Fruit fly (Drosophila melanogaster) whole organism, prepupa: ENCODE data around the gene CG13365.
A peak's percentile ranks its signal among the peaks of the same experiment; 100 is the strongest.

Experiments
- Blimp-1 ChIP-seq: fragments of 200-800 bp; sonication (Bioruptor generic); optimal IDR thresholded peaks from 3 replicates; lab custom pipeline; 2017; ENCODE audit warnings: missing biosample characterization, missing genetic modification characterization, mild to moderate bottlenecking, moderate library complexity, missing genetic modification reagents
- CG10669 ChIP-seq: fragments of 200-800 bp; sonication (Bioruptor generic); optimal IDR thresholded peaks from 3 replicates; lab custom pipeline; 2018; ENCODE audit warnings: missing biosample characterization, mild to moderate bottlenecking, missing genetic modification characterization, moderate library complexity
- CG11294 ChIP-seq: fragments of 200-800 bp; sonication (Bioruptor generic); IDR thresholded peaks from 2 replicates; pipeline ENCODE4 v1.3.6; 2022; ENCODE audit warnings: missing biosample characterization, missing genetic modification characterization
- CG11762 ChIP-seq: fragments of 200-800 bp; sonication (Bioruptor generic); optimal IDR thresholded peaks from 3 replicates; lab custom pipeline; 2016; ENCODE audit warnings: missing biosample characterization, missing genetic modification characterization; ENCODE audit not compliant: insufficient read depth
- CG15336 ChIP-seq: fragments of 200-800 bp; sonication (Bioruptor generic); IDR thresholded peaks from 2 replicates; pipeline ENCODE4 v1.3.6; 2022; ENCODE audit warnings: missing biosample characterization, missing genetic modification characterization
- CG16779 ChIP-seq: fragments of 200-800 bp; sonication (Bioruptor generic); optimal IDR thresholded peaks from 3 replicates; lab custom pipeline; 2017; ENCODE audit warnings: missing biosample characterization, mild to moderate bottlenecking, missing genetic modification characterization
- CG3032 ChIP-seq: fragments of 200-800 bp; optimal IDR thresholded peaks from 2 replicates; lab custom pipeline; 2019; ENCODE audit warnings: missing biosample characterization, mild to moderate bottlenecking, missing genetic modification characterization, moderate library complexity
- CG31627 ChIP-seq: fragments of 200-800 bp; sonication (Bioruptor generic); optimal IDR thresholded peaks from 3 replicates; lab custom pipeline; 2016; ENCODE audit warnings: missing biosample characterization, missing genetic modification characterization
- CG3919 ChIP-seq: fragments of 200-800 bp; sonication (Bioruptor generic); optimal IDR thresholded peaks from 3 replicates; lab custom pipeline; 2016; ENCODE audit warnings: missing biosample characterization, missing genetic modification characterization
- CG6163 ChIP-seq: fragments of 200-800 bp; sonication (Bioruptor generic); IDR thresholded peaks from 3 replicates; pipeline ENCODE4 v1.3.6; 2022; ENCODE audit warnings: missing biosample characterization, missing genetic modification characterization
- CG6276 ChIP-seq: fragments of 200-800 bp; sonication (Bioruptor generic); optimal IDR thresholded peaks from 2 replicates; lab custom pipeline; 2017; ENCODE audit warnings: missing biosample characterization, mild to moderate bottlenecking, missing genetic modification characterization
- CG6792 ChIP-seq: fragments of 200-800 bp; sonication (Bioruptor generic); optimal IDR thresholded peaks from 3 replicates; lab custom pipeline; 2016; ENCODE audit warnings: missing biosample characterization, missing genetic modification characterization
- CG6808 ChIP-seq: fragments of 200-800 bp; sonication (Bioruptor generic); optimal IDR thresholded peaks from 3 replicates; lab custom pipeline; 2017; ENCODE audit warnings: missing biosample characterization, missing genetic modification characterization, mild to moderate bottlenecking, moderate library complexity, missing genetic modification reagents
- CG8319 ChIP-seq: fragments of 200-800 bp; sonication (Bioruptor generic); optimal IDR thresholded peaks from 3 replicates; lab custom pipeline; 2016; ENCODE audit warnings: missing biosample characterization, missing genetic modification characterization
- CG8632 ChIP-seq: fragments of 200-800 bp; sonication (Bioruptor generic); optimal IDR thresholded peaks from 3 replicates; lab custom pipeline; 2016; ENCODE audit warnings: missing biosample characterization, missing genetic modification characterization
- CG9139 ChIP-seq: fragments of 200-800 bp; sonication (Bioruptor generic); optimal IDR thresholded peaks from 3 replicates; lab custom pipeline; 2017; ENCODE audit warnings: missing biosample characterization, mild to moderate bottlenecking, missing genetic modification characterization
- Eip75B ChIP-seq: fragments of 200-800 bp; sonication (Bioruptor generic); optimal IDR thresholded peaks from 3 replicates; lab custom pipeline; 2016; ENCODE audit warnings: missing biosample characterization, missing genetic modification characterization
- Eip78C ChIP-seq: fragments of 200-800 bp; sonication (Bioruptor generic); peaks from one replicate; lab custom pipeline; 2016; ENCODE audit warnings: missing biosample characterization, missing genetic modification characterization
- Eip93F ChIP-seq: fragments of 200-800 bp; sonication (Bioruptor generic); optimal IDR thresholded peaks from 2 replicates; lab custom pipeline; 2016; ENCODE audit warnings: missing biosample characterization, mild to moderate bottlenecking, missing genetic modification characterization
- Ets21C ChIP-seq: fragments of 200-800 bp; sonication (Bioruptor generic); optimal IDR thresholded peaks from 3 replicates; lab custom pipeline; 2016; ENCODE audit warnings: missing biosample characterization, missing genetic modification characterization
- Ets96B ChIP-seq: fragments of 200-800 bp; optimal IDR thresholded peaks from 2 replicates; lab custom pipeline; 2019; ENCODE audit warnings: missing biosample characterization, mild to moderate bottlenecking, missing genetic modification characterization, moderate library complexity
- Hr39 ChIP-seq: fragments of 200-800 bp; sonication (Bioruptor generic); optimal IDR thresholded peaks from 2 replicates; lab custom pipeline; 2016; ENCODE audit warnings: missing biosample characterization, missing genetic modification characterization
- Hr4 ChIP-seq: fragments of 200-800 bp; sonication (Bioruptor generic); optimal IDR thresholded peaks from 3 replicates; lab custom pipeline; 2016; ENCODE audit warnings: missing biosample characterization, missing genetic modification characterization
- Lpt ChIP-seq: fragments of 200-800 bp; sonication (Bioruptor generic); optimal IDR thresholded peaks from 3 replicates; lab custom pipeline; 2016; ENCODE audit warnings: missing biosample characterization, missing genetic modification characterization
- OdsH ChIP-seq: fragments of 200-800 bp; sonication (Bioruptor generic); optimal IDR thresholded peaks from 3 replicates; lab custom pipeline; 2016; ENCODE audit warnings: missing biosample characterization, missing genetic modification characterization
- Smox ChIP-seq: fragments of 200-800 bp; sonication (Bioruptor generic); optimal IDR thresholded peaks from 3 replicates; lab custom pipeline; 2016; ENCODE audit warnings: missing biosample characterization, missing genetic modification characterization
- Sox102F ChIP-seq: fragments of 200-800 bp; sonication (Bioruptor generic); optimal IDR thresholded peaks from 2 replicates; lab custom pipeline; 2016; ENCODE audit warnings: missing biosample characterization, mild to moderate bottlenecking, missing genetic modification characterization
- Sox14 ChIP-seq: fragments of 200-800 bp; sonication (Bioruptor generic); optimal IDR thresholded peaks from 3 replicates; lab custom pipeline; 2016; ENCODE audit warnings: missing biosample characterization, missing genetic modification characterization
- Sox15 ChIP-seq: fragments of 200-800 bp; sonication (Bioruptor generic); optimal IDR thresholded peaks from 3 replicates; lab custom pipeline; 2016; ENCODE audit warnings: missing biosample characterization, missing genetic modification characterization
- achi ChIP-seq: fragments of 200-800 bp; sonication (Bioruptor generic); optimal IDR thresholded peaks from 3 replicates; lab custom pipeline; 2016; ENCODE audit warnings: missing biosample characterization, missing genetic modification characterization
- dsx ChIP-seq: fragments of 200-800 bp; optimal IDR thresholded peaks from 3 replicates; lab custom pipeline; 2019; ENCODE audit warnings: missing biosample characterization, mild to moderate bottlenecking, missing genetic modification characterization, moderate library complexity; ENCODE audit not compliant: poor library complexity, severe bottlenecking
- esn ChIP-seq: fragments of 200-800 bp; sonication (Bioruptor generic); optimal IDR thresholded peaks from 2 replicates; lab custom pipeline; 2016; ENCODE audit warnings: missing biosample characterization, mild to moderate bottlenecking, missing genetic modification characterization, moderate library complexity
- fd59A ChIP-seq: fragments of 200-800 bp; sonication (Bioruptor generic); optimal IDR thresholded peaks from 2 replicates; lab custom pipeline; 2017; ENCODE audit warnings: missing biosample characterization, mild to moderate bottlenecking, missing genetic modification characterization, missing genetic modification reagents
- fd85E ChIP-seq: fragments of 200-800 bp; sonication (Bioruptor generic); optimal IDR thresholded peaks from 3 replicates; lab custom pipeline; 2016; ENCODE audit warnings: missing biosample characterization, missing genetic modification characterization
- lz ChIP-seq: fragments of 200-800 bp; sonication (Bioruptor generic); optimal IDR thresholded peaks from 3 replicates; lab custom pipeline; 2016; ENCODE audit warnings: missing biosample characterization, missing genetic modification characterization
- net ChIP-seq: fragments of 200-800 bp; sonication (Bioruptor generic); optimal IDR thresholded peaks from 3 replicates; lab custom pipeline; 2016; ENCODE audit warnings: missing biosample characterization, missing genetic modification characterization
- pdm3 ChIP-seq: fragments of 200-800 bp; sonication (Bioruptor generic); optimal IDR thresholded peaks from 3 replicates; lab custom pipeline; 2016; ENCODE audit warnings: missing biosample characterization, missing genetic modification characterization
- salr ChIP-seq, 2 experiments: fragments of 200-800 bp; sonication (Bioruptor generic); optimal IDR thresholded peaks; 3 replicates each; lab custom pipeline; 2016 to 2018; ENCODE audit warnings: missing biosample characterization in 2 of 2, missing genetic modification characterization in 2 of 2, mild to moderate bottlenecking in 1 of 2
- ss ChIP-seq, 2 experiments: fragments of 200-800 bp; sonication (Bioruptor generic); optimal IDR thresholded peaks; 2 replicates in 1 of 2; 3 replicates in 1 of 2; lab custom pipeline; 2017 to 2018; ENCODE audit warnings: mild to moderate bottlenecking in 2 of 2, missing biosample characterization in 2 of 2, missing genetic modification characterization in 2 of 2, moderate library complexity in 1 of 2
- svp ChIP-seq: fragments of 200-800 bp; sonication (Bioruptor generic); peaks from one replicate; lab custom pipeline; 2016; ENCODE audit warnings: missing biosample characterization, missing genetic modification characterization
- topi ChIP-seq: fragments of 200-800 bp; sonication (Bioruptor generic); optimal IDR thresholded peaks from 3 replicates; lab custom pipeline; 2016; ENCODE audit warnings: missing biosample characterization, missing genetic modification characterization
- vri ChIP-seq: fragments of 200-800 bp; sonication (Bioruptor generic); optimal IDR thresholded peaks from 3 replicates; lab custom pipeline; 2016; ENCODE audit warnings: missing biosample characterization, mild to moderate bottlenecking, missing genetic modification characterization

Gene CG13365

DNA sequence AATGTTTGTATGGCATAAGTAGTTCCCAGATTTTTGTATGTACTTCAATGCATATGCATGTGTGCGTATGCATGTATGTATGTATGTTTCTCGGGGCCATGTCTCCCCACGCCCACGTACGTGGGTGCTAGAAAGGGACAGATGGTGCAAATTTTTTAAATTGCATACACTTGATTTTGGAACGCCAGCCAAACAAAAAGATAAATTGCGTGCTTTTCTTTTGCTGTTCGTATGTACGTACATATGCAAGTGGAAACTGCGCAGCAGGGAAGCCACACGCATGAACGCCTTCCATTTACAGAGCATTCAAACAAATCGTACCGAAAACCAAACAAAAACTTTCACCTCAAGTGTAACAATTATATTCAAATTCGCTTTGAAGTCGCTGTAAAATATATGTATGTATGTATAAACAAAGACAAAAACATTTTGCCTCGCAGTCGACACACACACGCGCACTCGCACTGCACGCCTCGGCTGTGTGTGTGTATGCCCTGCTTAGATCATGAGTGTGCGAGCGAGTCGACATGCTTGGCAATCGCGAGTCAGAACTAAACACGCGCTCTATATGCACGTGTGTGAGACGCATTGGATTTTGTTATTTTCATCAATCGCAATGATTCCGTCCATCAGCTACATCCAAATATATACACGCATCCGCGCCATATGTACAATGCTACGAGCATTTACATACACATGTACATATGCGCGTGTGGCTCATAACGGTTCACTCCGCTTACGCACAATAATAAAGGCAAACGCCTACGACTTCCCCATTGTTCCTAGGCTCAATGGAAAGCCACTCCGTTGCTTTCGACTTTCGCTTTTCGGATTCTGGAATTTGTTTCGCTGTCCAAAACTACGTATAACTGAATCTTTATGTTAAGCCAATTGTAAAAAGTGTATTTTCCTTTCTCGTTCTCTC lies 15.9 kb upstream of the CG13365 start:
- TF ChIP-seq CG9139 (GFP tag; lab: Kevin White, UChicago): no peak
- TF ChIP-seq Blimp-1 (GFP tag; lab: Kevin White, UChicago): no peak
- TF ChIP-seq Sox14 (GFP tag; lab: Kevin White, UChicago): peak; percentile 49
- TF ChIP-seq dsx (GFP tag; lab: Kevin White, UChicago): peak; percentile 41
- peak; percentile 63 for TF ChIP-seq Eip78C (GFP tag; lab: Kevin White, UChicago)
- no peak for TF ChIP-seq Smox (GFP tag; lab: Kevin White, UChicago)

dm6 chrX:635495-636142 lies 14.6 kb upstream of the CG13365 start, which contains the start of gene Dredd:
TSS of gene Dredd (minus strand) at chrX:635545.
- TF ChIP-seq Eip93F (GFP tag; lab: Kevin White, UChicago) (peak; percentile 67), topi (GFP tag; lab: Kevin White, UChicago) (peak; percentile 14), Eip75B (GFP tag; lab: Kevin White, UChicago) (no peak), ss (GFP tag; optimal IDR thresholded peaks at IDR 0.05; lab: Kevin White, UChicago) (peak in 1 of 2 experiments; percentile 27), esn (peak; percentile 27), svp (peak; percentile 84), Hr4 (GFP tag; lab: Kevin White, UChicago) (no peak), Sox15 (GFP tag; lab: Kevin White, UChicago) (no peak), Sox14 (GFP tag; lab: Kevin White, UChicago) (peak; percentile 24), Eip78C (GFP tag; lab: Kevin White, UChicago) (peak; percentile 40)

DNA sequence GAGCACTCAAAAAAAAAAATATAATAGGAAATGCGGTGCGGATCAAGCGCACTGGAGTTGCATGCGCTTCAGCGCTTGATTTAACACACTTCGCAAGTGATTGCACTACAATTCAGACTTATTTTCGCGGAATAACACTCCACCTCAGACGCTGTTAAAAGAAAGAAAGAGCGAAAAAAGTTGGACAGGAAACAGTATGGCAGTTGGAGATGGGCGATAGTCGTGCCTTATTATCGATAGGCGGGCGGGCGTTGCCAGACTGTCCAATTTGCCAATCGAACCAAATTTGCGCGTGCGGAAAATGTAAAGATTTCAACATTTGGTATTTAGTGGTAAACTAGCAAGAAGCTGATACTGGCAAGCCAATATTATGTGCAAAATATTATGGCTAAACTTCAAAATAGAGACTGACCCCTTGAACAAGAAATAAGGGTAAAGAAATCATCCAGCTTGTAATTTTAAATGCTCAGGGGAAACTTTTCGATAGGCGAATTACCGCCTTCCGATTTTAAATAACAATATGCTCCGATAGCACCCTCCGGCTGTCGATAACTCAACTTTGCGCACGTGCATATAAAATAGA lies 8.3 kb upstream of the CG13365 start, which contains the start of the genes RpL36 and Mybbp1A:
Gene RpL36 (minus strand): TSS at position 245 of the 583 bp plus-strand sequence.
Gene Mybbp1A (plus strand): TSS at position 535 of the 583 bp plus-strand sequence.
- TF ChIP-seq CG11762 (GFP tag; lab: Kevin White, UChicago): peak; percentile 29
- no peak for TF ChIP-seq Sox102F (GFP tag; lab: Kevin White, UChicago)
- TF ChIP-seq Eip78C (GFP tag; lab: Kevin White, UChicago): peak; percentile 92
- TF ChIP-seq CG10669 (GFP tag; lab: Kevin White, UChicago): no peak
- TF ChIP-seq CG9139 (GFP tag; lab: Kevin White, UChicago): peak; percentile 75
- peak; percentile 72 for TF ChIP-seq lz (GFP tag; lab: Kevin White, UChicago)
- TF ChIP-seq topi (GFP tag; lab: Kevin White, UChicago): peak; percentile 67
- TF ChIP-seq net (GFP tag; lab: Kevin White, UChicago): peak; percentile 63
- peak; percentile 66 for TF ChIP-seq CG31627
- no peak for TF ChIP-seq Smox (GFP tag; lab: Kevin White, UChicago)
- TF ChIP-seq CG15336 (GFP tag; lab: Robert Waterston, UW): no peak; the same call in 1 of the 2 replicates
- TF ChIP-seq CG16779 (tag; lab: Kevin White, UChicago): no peak
- TF ChIP-seq Ets96B (tag; lab: Kevin White, UChicago): no peak
- peak; percentile 75 for TF ChIP-seq esn
- peak; percentile 42 for TF ChIP-seq CG3032
- TF ChIP-seq Lpt (GFP tag; lab: Kevin White, UChicago): no peak
- no peak for TF ChIP-seq vri (GFP tag; lab: Kevin White, UChicago)
- TF ChIP-seq Hr4 (GFP tag; lab: Kevin White, UChicago): no peak
- peak; percentile 63 for TF ChIP-seq Sox14 (GFP tag; lab: Kevin White, UChicago)
- no peak for TF ChIP-seq CG6276 (GFP tag; lab: Kevin White, UChicago)
- no peak for TF ChIP-seq CG6808
- TF ChIP-seq Ets21C: no peak
- no peak for TF ChIP-seq pdm3
- no peak for TF ChIP-seq Hr39
- TF ChIP-seq CG6792 (GFP tag; lab: Kevin White, UChicago): peak; percentile 62
- no peak for TF ChIP-seq fd85E
- peak; percentile 54 for TF ChIP-seq CG8632 (GFP tag; lab: Kevin White, UChicago)
- no peak for TF ChIP-seq fd59A
- TF ChIP-seq achi (GFP tag; lab: Kevin White, UChicago): peak; percentile 66
- no peak for TF ChIP-seq OdsH (GFP tag; lab: Kevin White, UChicago)
- no peak for TF ChIP-seq CG8319
- peak in 1 of 2 experiments; percentile 54 for TF ChIP-seq salr (GFP tag; optimal IDR thresholded peaks at IDR 0.05; lab: Kevin White, UChicago)
- no peak for TF ChIP-seq dsx (GFP tag; lab: Kevin White, UChicago)
- peak; percentile 73 for TF ChIP-seq CG6163 (GFP tag; lab: Robert Waterston, UW)
- TF ChIP-seq CG11294 (GFP tag; lab: Robert Waterston, UW): no peak
- peak; percentile 59 for TF ChIP-seq CG3919 (GFP tag; lab: Kevin White, UChicago)
